Fruit fly (Drosophila melanogaster) whole organism: ENCODE measurements around the gene CG5181.

Source experiments
- CG8478 ChIP-seq: fragments of >200 bp; optimal IDR thresholded peaks from 2 replicates; lab custom pipeline; 2018; ENCODE audit warnings: inconsistent platforms
- Dll ChIP-seq: fragments of >200 bp; optimal IDR thresholded peaks from 2 replicates; lab custom pipeline; 2017
- pan ChIP-seq: fragments of >200 bp; optimal IDR thresholded peaks from 2 replicates; lab custom pipeline; 2017
- psq ChIP-seq: fragments of >200 bp; optimal IDR thresholded peaks from 2 replicates; lab custom pipeline; 2017
- usp ChIP-seq: fragments of >200 bp; optimal IDR thresholded peaks from 2 replicates; lab custom pipeline; 2017; ENCODE audit warnings: missing biosample characterization, missing genetic modification characterization, mixed read lengths

DNA sequence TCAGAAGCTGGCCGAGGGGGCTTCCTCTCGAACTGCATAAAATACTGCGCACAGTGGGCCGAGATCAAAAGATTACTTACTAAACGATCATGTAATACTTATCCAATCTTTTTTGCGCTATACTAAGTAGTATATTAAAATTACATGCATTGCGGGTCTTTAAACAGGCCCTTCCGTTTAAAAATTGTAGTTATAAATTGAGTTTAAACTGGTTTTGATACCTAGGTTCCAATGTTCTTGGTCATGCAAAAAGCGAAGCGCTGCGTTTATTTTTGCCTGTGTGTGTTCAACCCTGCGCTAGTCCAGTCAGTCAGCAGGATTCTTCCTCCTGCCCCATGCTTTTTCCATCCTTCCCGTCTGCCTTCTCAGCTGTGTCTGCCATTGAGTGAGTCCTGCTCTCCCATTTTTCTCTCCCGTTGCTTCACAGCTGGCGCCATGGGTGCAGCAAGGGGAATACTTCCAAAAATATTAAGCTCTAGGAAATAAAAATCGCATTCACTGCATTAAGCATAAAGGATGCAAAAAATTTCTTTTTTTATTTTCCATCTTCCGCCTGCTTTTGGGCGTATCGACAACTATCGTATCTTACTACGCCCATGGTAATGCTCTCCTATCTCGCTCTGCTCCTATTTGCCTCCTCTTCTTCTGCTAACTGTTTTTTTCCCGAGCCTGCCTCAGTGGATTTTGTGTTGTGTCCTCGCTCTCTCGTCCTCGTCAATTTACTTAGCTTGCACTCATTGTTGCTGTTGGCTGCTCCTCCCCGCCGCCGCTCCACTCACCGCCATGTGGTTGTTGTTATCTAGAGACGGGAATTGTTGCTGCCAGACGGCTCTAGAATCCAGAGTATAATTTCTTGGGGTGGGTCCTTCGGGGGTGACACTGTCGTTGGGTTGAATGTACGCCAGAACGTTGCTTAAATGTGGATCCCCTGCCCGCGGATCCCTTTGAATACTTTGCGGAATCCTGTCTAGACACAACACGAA lies 11.0 kb upstream of the CG5181 start:
- TF ChIP-seq usp (no peak), CG8478 (lab: Kevin White, UChicago) (no peak), Dll (lab: Kevin White, UChicago) (no peak), pan (lab: Kevin White, UChicago) (no peak), psq (no peak)
